Worm (Caenorhabditis elegans): Measurements from ENCODE around the gene Y81B9A.2.

Gene Y81B9A.2

DNA sequence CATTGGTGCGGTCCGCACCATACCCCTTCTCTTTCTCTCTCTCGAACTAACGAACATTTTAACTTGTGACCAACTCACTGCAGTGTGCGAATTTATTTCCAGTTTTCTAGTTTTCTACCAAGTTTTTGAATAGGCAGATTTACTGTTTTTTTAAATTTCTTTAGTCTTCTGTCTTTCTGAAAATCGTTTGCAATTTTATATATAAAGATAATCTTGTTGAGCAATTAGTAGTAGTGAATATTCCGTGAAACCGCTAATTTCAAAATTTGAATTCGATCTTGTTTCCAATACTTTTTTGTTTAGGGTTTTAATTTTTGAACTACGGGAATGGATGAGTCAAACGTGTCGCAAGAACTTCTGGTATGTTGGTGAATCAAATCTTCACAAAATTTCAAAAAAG lies at the start of gene Y81B9A.2:
TSS of gene Y81B9A.2 (plus strand) at position 301 of the 400 bp plus-strand sequence.
- TF ChIP-seq unc-62 (GFP tag; optimal IDR thresholded peaks at IDR 0.05), result no peak

- TF ChIP-seq unc-62 (GFP tag; optimal IDR thresholded peaks at IDR 0.05), result no peak
These were observed 46.5 kb upstream of the Y81B9A.2 start, which contains the start of gene B0563.6 for ce11 chrX:9137402-9137801. TSS of gene B0563.6 (plus strand) at chrX:9137702.

- TF ChIP-seq unc-62 (GFP tag; optimal IDR thresholded peaks at IDR 0.05), result no peak
These were observed 38.1 kb upstream of the Y81B9A.2 start, which contains the start of gene B0563.5 for ce11 chrX:9145848-9146247. TSS of gene B0563.5 (plus strand) at chrX:9146148.

DNA sequence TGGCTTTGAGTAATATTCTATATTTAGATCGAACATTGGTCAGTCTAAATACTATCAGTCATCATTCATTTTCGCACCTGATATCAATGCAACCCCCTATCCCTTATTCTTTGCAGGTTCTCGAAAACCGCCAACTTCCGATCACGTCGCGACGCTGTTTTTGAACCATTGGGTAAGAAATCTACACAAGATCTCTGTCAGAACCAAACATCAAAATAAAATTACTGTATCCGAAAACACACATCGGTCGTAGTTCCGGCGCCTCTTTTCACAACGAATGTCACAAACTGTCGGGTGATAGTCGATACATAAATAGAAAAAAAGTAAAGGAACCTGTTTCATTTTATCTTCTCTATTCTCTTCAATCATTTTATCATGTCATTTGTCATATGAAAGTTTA lies 37.0 kb upstream of the Y81B9A.2 start:
- no peak for TF ChIP-seq unc-62 (GFP tag; optimal IDR thresholded peaks at IDR 0.05)

ce11 chrX:9150269-9150744 lies 33.6 kb upstream of the Y81B9A.2 start, which contains the start of gene tmbi-4:
TSS of gene tmbi-4 (plus strand) at chrX:9150694.
- TF ChIP-seq unc-62 (GFP tag; optimal IDR thresholded peaks at IDR 0.05), result no peak

ce11 chrX:9154216-9154615 lies 29.7 kb upstream of the Y81B9A.2 start, which contains the start of gene B0563.7:
TSS of gene B0563.7 (minus strand) at chrX:9154316.
- TF ChIP-seq unc-62 (GFP tag; optimal IDR thresholded peaks at IDR 0.05), result no peak

- TF ChIP-seq unc-62 (GFP tag; optimal IDR thresholded peaks at IDR 0.05), result no peak
These were observed 28.2 kb upstream of the Y81B9A.2 start for ce11 chrX:9155751-9156150.

- no peak for TF ChIP-seq unc-62 (GFP tag; optimal IDR thresholded peaks at IDR 0.05)
These were observed 22.6 kb upstream of the Y81B9A.2 start for ce11 chrX:9161253-9161904.

ce11 chrX:9162864-9163263 lies 21.1 kb upstream of the Y81B9A.2 start, which contains the start of gene tsp-11:
TSS of gene tsp-11 (plus strand) at chrX:9163164.
- no peak for TF ChIP-seq unc-62 (GFP tag; optimal IDR thresholded peaks at IDR 0.05)

DNA sequence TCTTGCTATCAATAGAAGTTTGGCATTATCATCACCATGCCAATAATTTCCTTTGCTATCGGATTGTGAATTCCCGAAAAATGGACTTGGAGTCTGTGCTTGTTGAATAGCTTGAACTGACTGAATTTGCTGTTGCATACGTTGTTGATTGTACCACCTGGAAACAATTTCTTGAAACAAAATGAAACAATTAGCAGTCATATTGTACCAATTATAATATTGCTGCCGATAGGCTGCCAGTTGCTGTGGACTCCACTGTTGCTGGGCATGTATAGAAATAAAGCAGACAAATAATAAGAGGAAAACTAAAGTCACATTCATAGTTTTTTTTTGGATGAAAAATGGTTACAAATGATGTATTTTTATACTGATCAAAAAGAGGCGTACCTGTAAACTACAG lies 17.0 kb upstream of the Y81B9A.2 start, which contains the start of gene B0563.10:
TSS of gene B0563.10 (minus strand) at position 325 of the 400 bp plus-strand sequence.
- TF ChIP-seq unc-62 (GFP tag; optimal IDR thresholded peaks at IDR 0.05), result no peak

DNA sequence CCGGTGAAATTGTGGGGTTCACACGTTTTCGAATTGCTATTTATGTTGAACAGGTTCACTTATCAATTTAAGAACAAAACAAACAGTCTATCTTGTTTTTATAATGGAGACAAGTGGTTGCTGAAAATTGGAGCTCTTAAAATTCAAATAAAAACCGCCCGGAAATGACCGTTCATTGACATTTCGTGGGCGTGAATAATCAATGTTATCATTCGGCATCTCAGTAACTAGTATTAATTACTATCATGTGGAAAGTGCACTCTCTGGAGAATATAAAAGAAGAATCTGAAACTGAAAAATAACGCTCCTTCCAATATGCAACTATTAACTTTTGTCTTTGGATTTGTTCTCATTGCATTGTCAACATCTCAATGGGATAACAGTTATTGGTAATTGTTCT lies 15.7 kb upstream of the Y81B9A.2 start, which contains the start of gene B0563.9:
TSS of gene B0563.9 (plus strand) at position 301 of the 400 bp plus-strand sequence.
- no peak for TF ChIP-seq unc-62 (GFP tag; optimal IDR thresholded peaks at IDR 0.05)

- TF ChIP-seq unc-62 (GFP tag; optimal IDR thresholded peaks at IDR 0.05), result no peak
These were observed 13.9 kb upstream of the Y81B9A.2 start for ce11 chrX:9170058-9170457.

- TF ChIP-seq unc-62 (GFP tag; optimal IDR thresholded peaks at IDR 0.05), result no peak
These were observed 12.7 kb upstream of the Y81B9A.2 start, which contains the start of gene B0563.1 for ce11 chrX:9171241-9171640. TSS of gene B0563.1 (plus strand) at chrX:9171541.

- TF ChIP-seq unc-62 (GFP tag; optimal IDR thresholded peaks at IDR 0.05), result no peak
These were observed 11.7 kb upstream of the Y81B9A.2 start, which contains the start of gene B0563.18 for ce11 chrX:9172278-9172677. TSS of gene B0563.18 (plus strand) at chrX:9172578.

DNA sequence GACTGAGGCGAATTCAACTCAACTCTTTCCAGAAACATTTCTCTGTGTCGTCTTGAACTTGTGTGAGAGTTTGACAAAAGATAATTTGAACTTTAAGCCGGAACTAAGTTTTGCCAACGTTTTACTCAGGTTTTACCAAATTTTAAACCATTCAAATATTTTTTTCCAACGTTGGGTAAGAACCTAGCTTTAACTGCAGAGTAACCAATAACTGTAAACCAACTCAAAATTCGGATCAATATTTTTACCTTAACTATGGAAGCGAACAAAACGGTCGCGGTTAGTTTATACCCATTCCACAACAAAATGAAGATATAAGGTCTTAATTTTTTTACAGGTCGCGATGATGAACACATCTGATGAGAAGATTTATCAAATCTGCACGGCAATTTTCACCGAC lies 11.2 kb upstream of the Y81B9A.2 start:
- no peak for TF ChIP-seq unc-62 (GFP tag; optimal IDR thresholded peaks at IDR 0.05)

DNA sequence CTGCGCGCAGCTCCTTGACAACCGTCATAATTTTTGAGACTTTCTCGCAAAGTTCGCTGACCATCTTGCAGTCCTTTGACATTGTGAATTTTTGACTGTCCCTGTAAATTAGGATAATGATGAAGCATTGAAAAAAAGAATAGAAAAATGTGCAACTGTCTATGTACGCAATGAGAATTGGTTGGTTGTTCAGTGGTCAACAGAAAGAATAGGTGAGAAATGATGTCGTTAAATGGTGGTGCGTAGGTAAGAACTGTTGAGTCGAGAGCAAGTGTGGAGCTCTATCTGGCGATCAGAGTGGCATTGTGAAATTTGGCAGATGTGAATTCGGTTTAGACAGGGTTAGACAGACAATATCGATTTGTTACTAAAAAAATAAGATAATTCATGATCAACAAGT lies 9.5 kb upstream of the Y81B9A.2 start, which contains the start of gene B0563.8:
TSS of gene B0563.8 (minus strand) at position 101 of the 400 bp plus-strand sequence.
- TF ChIP-seq unc-62 (GFP tag; optimal IDR thresholded peaks at IDR 0.05), result no peak

DNA sequence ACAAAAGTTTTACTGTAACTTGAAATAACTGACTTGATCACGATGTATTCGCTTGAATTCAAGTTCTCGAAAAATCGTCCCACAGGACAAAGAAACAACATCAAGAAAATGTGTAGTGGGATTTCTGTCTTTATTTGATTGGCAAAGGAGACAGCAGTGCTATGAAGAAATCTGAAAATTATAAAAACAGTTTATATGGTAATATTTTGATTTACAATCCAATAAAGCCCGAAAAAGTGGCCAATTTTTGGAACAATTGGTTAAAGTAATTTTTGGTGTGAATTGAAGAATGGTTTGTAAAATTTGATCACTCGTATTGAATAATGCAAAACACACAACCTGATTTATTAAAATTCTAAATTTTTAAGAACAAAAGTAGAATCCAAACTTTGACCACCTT lies 3.1 kb upstream of the Y81B9A.2 start, which contains the start of gene Y81B9A.4:
TSS of gene Y81B9A.4 (minus strand) at position 101 of the 400 bp plus-strand sequence.
- TF ChIP-seq unc-62 (GFP tag; optimal IDR thresholded peaks at IDR 0.05), result no peak
